Fruit fly (Drosophila melanogaster) whole organism, adult: ENCODE measurements around the gene Shawl.

ENCODE experiments used
- CG14711 ChIP-seq: fragments of 200-800 bp; sonication (Bioruptor generic); optimal IDR thresholded peaks from 2 replicates; lab custom pipeline; 2018; ENCODE audit warnings: missing biosample characterization, mild to moderate bottlenecking, missing genetic modification characterization, moderate library complexity
- CG33017 ChIP-seq: fragments of 200-800 bp; sonication (Bioruptor generic); optimal IDR thresholded peaks from 2 replicates; lab custom pipeline; 2018; ENCODE audit warnings: missing biosample characterization, mild to moderate bottlenecking, missing genetic modification characterization, moderate library complexity
- CG7045 ChIP-seq: fragments of 200-800 bp; sonication (Bioruptor generic); optimal IDR thresholded peaks from 2 replicates; lab custom pipeline; 2017; ENCODE audit warnings: missing biosample characterization, mild to moderate bottlenecking, missing genetic modification characterization
- Clk ChIP-seq: fragments of 200-800 bp; sonication (Bioruptor generic); optimal IDR thresholded peaks from 2 replicates; lab custom pipeline; 2017; ENCODE audit warnings: missing biosample characterization, missing genetic modification characterization
- Mnt ChIP-seq: fragments of 200-800 bp; sonication (Bioruptor generic); optimal IDR thresholded peaks from 2 replicates; lab custom pipeline; 2016; ENCODE audit warnings: missing biosample characterization, mild to moderate bottlenecking, missing genetic modification characterization
- cnc ChIP-seq, 2 experiments: fragments of >200 bp; optimal IDR thresholded peaks; 2 replicates each; lab custom pipeline; 2017
- kay ChIP-seq: fragments of 200-800 bp; sonication (Bioruptor generic); peaks from one replicate; lab custom pipeline; 2016; ENCODE audit warnings: missing biosample characterization, missing genetic modification characterization, borderline replicate concordance
- tj ChIP-seq: fragments of 200-800 bp; sonication (Bioruptor generic); optimal IDR thresholded peaks from 3 replicates; lab custom pipeline; 2017; ENCODE audit warnings: missing biosample characterization, mild to moderate bottlenecking, missing genetic modification characterization, moderate library complexity

dm6 chr2L:9437216-9437715 is 22.3 kb upstream of the Shawl start, which contains the start of gene numb:
- TF ChIP-seq Mnt (GFP tag; lab: Kevin White, UChicago) (peak; percentile 30), Clk (no peak), CG33017 (no peak), CG7045 (GFP tag; lab: Kevin White, UChicago) (no peak), cnc (optimal IDR thresholded peaks at IDR 0.05; lab: Kevin White, UChicago) (no peak), kay (GFP tag; lab: Kevin White, UChicago) (no peak), tj (no peak), CG14711 (no peak)
